Worm (Caenorhabditis elegans) whole organism, L3 larva: Measurements from ENCODE around the gene slcr-46.3.
A peak's percentile ranks its signal among the peaks of the same experiment; 100 is the strongest.

Source experiments
- R02D3.7 ChIP-seq: fragments of 150-350 bp; optimal IDR thresholded peaks from 2 replicates; lab custom pipeline; 2014; ENCODE audit warnings: missing biosample characterization, missing genetic modification characterization
- aly-2 ChIP-seq: fragments of 150-350 bp; optimal IDR thresholded peaks from 2 replicates; lab custom pipeline; 2014; ENCODE audit warnings: missing biosample characterization, missing genetic modification characterization
- ama-1 ChIP-seq: fragments of 150-350 bp; optimal IDR thresholded peaks from 2 replicates; lab custom pipeline; 2018
- ceh-16 ChIP-seq: sonication (generic microtip); optimal IDR thresholded peaks from 2 replicates; lab custom pipeline; 2017; ENCODE audit warnings: missing biosample characterization, missing genetic modification characterization
- ceh-28 ChIP-seq: fragments of 150-350 bp; optimal IDR thresholded peaks from 2 replicates; lab custom pipeline; 2014; ENCODE audit warnings: missing biosample characterization, missing genetic modification reagents, missing genetic modification characterization
- ceh-9 ChIP-seq: sonication (generic microtip); optimal IDR thresholded peaks from 2 replicates; lab custom pipeline; 2018; ENCODE audit warnings: missing biosample characterization, missing genetic modification characterization
- daf-12 ChIP-seq: fragments of 150-350 bp; optimal IDR thresholded peaks from 2 replicates; lab custom pipeline; 2014; ENCODE audit warnings: missing biosample characterization, missing genetic modification reagents, missing genetic modification characterization
- egl-27 ChIP-seq: sonication (generic microtip); optimal IDR thresholded peaks from 4 replicates; lab custom pipeline; 2017; ENCODE audit warnings: missing biosample characterization, missing genetic modification reagents, missing genetic modification characterization
- egl-5 ChIP-seq: fragments of 150-350 bp; optimal IDR thresholded peaks from 2 replicates; lab custom pipeline; 2017; ENCODE audit warnings: missing biosample characterization, missing genetic modification reagents, missing genetic modification characterization, inconsistent platforms
- elt-1 ChIP-seq: fragments of 150-350 bp; optimal IDR thresholded peaks from 2 replicates; lab custom pipeline; 2014; ENCODE audit warnings: missing biosample characterization, missing genetic modification characterization
- elt-2 ChIP-seq: sonication (generic microtip); optimal IDR thresholded peaks from 2 replicates; lab custom pipeline; 2016; ENCODE audit warnings: missing genetic modification reagents, mild to moderate bottlenecking, missing genetic modification characterization, missing compliant biosample characterization
- eor-1 ChIP-seq, 2 experiments: fragments of 150-350 bp; optimal IDR thresholded peaks; 2 replicates each; lab custom pipeline; 2014 to 2018; ENCODE audit warnings: missing biosample characterization in 2 of 2, missing genetic modification characterization in 2 of 2
- fkh-10 ChIP-seq: sonication (generic microtip); optimal IDR thresholded peaks from 2 replicates; lab custom pipeline; 2017; ENCODE audit warnings: missing biosample characterization, missing genetic modification reagents, missing genetic modification characterization
- fkh-2 ChIP-seq: fragments of 150-350 bp; optimal IDR thresholded peaks from 2 replicates; lab custom pipeline; 2014; ENCODE audit warnings: missing biosample characterization, missing genetic modification reagents, missing genetic modification characterization
- fos-1 ChIP-seq: fragments of 150-350 bp; optimal IDR thresholded peaks from 2 replicates; lab custom pipeline; 2014; ENCODE audit warnings: missing biosample characterization, missing genetic modification characterization
- hmg-11 ChIP-seq: sonication (generic microtip); optimal IDR thresholded peaks from 2 replicates; lab custom pipeline; 2016; ENCODE audit warnings: missing genetic modification characterization, missing compliant biosample characterization
- jun-1 ChIP-seq: fragments of 150-350 bp; optimal IDR thresholded peaks from 2 replicates; lab custom pipeline; 2014; ENCODE audit warnings: missing biosample characterization, missing genetic modification reagents, missing genetic modification characterization
- lin-15B ChIP-seq: fragments of 150-350 bp; optimal IDR thresholded peaks from 2 replicates; lab custom pipeline; 2014; ENCODE audit warnings: missing biosample characterization, missing genetic modification characterization
- lin-39 ChIP-seq: fragments of 150-350 bp; optimal IDR thresholded peaks from 2 replicates; lab custom pipeline; 2018; ENCODE audit warnings: missing biosample characterization, missing genetic modification reagents, missing genetic modification characterization
- lsy-12 ChIP-seq: sonication (generic microtip); optimal IDR thresholded peaks from 2 replicates; lab custom pipeline; 2016; ENCODE audit warnings: mild to moderate bottlenecking, missing genetic modification characterization, missing compliant biosample characterization
- mdl-1 ChIP-seq: fragments of 150-350 bp; optimal IDR thresholded peaks from 2 replicates; lab custom pipeline; 2014; ENCODE audit warnings: missing biosample characterization, missing genetic modification characterization
- mml-1 ChIP-seq: fragments of 150-350 bp; sonication (generic microtip); optimal IDR thresholded peaks from 3 replicates; lab custom pipeline; 2014; ENCODE audit warnings: missing biosample characterization, missing genetic modification characterization
- nfya-1 ChIP-seq: sonication (generic microtip); optimal IDR thresholded peaks from 2 replicates; lab custom pipeline; 2017; ENCODE audit warnings: missing genetic modification characterization, mild to moderate bottlenecking, missing compliant biosample characterization, antibody characterized with exemption, moderate library complexity; ENCODE audit not compliant: insufficient read depth
- nhr-12 ChIP-seq: fragments of 150-350 bp; optimal IDR thresholded peaks from 2 replicates; lab custom pipeline; 2014; ENCODE audit warnings: missing biosample characterization, missing genetic modification characterization
- nhr-23 ChIP-seq: fragments of 150-350 bp; optimal IDR thresholded peaks from 2 replicates; lab custom pipeline; 2014; ENCODE audit warnings: missing biosample characterization, missing genetic modification reagents, missing genetic modification characterization
- nhr-25 ChIP-seq: sonication (generic microtip); optimal IDR thresholded peaks from 2 replicates; lab custom pipeline; 2017; ENCODE audit warnings: missing biosample characterization, missing genetic modification characterization
- nhr-28 ChIP-seq: fragments of 150-350 bp; optimal IDR thresholded peaks from 2 replicates; lab custom pipeline; 2014; ENCODE audit warnings: missing biosample characterization, missing genetic modification characterization
- nhr-43 ChIP-seq: sonication (generic microtip); optimal IDR thresholded peaks from 2 replicates; lab custom pipeline; 2016; ENCODE audit warnings: mild to moderate bottlenecking, missing genetic modification characterization, missing compliant biosample characterization; ENCODE audit not compliant: poor library complexity, severe bottlenecking
- nhr-67 ChIP-seq: fragments of 150-350 bp; optimal IDR thresholded peaks from 2 replicates; lab custom pipeline; 2014; ENCODE audit warnings: missing biosample characterization, missing genetic modification characterization
- nhr-77 ChIP-seq: fragments of 150-350 bp; optimal IDR thresholded peaks from 2 replicates; lab custom pipeline; 2014; ENCODE audit warnings: missing biosample characterization, missing genetic modification characterization
- pha-4 ChIP-seq: fragments of 150-350 bp; optimal IDR thresholded peaks from 2 replicates; lab custom pipeline; 2014; ENCODE audit warnings: missing biosample characterization, missing genetic modification reagents, missing genetic modification characterization
- pqm-1 ChIP-seq: fragments of 150-350 bp; optimal IDR thresholded peaks from 2 replicates; lab custom pipeline; 2017; ENCODE audit warnings: missing biosample characterization, missing genetic modification characterization, inconsistent platforms
- sea-2 ChIP-seq: fragments of 150-350 bp; sonication (generic microtip); optimal IDR thresholded peaks from 4 replicates; lab custom pipeline; 2014; ENCODE audit warnings: missing biosample characterization, missing genetic modification reagents, missing genetic modification characterization
- skn-1 ChIP-seq: fragments of 150-350 bp; optimal IDR thresholded peaks from 2 replicates; lab custom pipeline; 2014; ENCODE audit warnings: missing biosample characterization, missing genetic modification characterization
- snpc-4 ChIP-seq: fragments of 150-350 bp; optimal IDR thresholded peaks from 2 replicates; lab custom pipeline; 2014; ENCODE audit warnings: missing biosample characterization, missing genetic modification characterization
- tbx-2 ChIP-seq: sonication (generic microtip); optimal IDR thresholded peaks from 2 replicates; lab custom pipeline; 2016; ENCODE audit warnings: mild to moderate bottlenecking, missing genetic modification characterization, missing compliant biosample characterization
- unc-39 ChIP-seq: sonication (generic microtip); optimal IDR thresholded peaks from 4 replicates; lab custom pipeline; 2017; ENCODE audit warnings: missing biosample characterization, missing genetic modification characterization
- unc-62 ChIP-seq: fragments of 150-350 bp; sonication (generic microtip); optimal IDR thresholded peaks from 4 replicates; lab custom pipeline; 2014; ENCODE audit warnings: missing biosample characterization, missing genetic modification reagents, missing genetic modification characterization
- zag-1 ChIP-seq: fragments of 150-350 bp; optimal IDR thresholded peaks from 2 replicates; lab custom pipeline; 2014; ENCODE audit warnings: missing biosample characterization, missing genetic modification characterization
- ztf-11 ChIP-seq: fragments of 150-350 bp; optimal IDR thresholded peaks from 2 replicates; lab custom pipeline; 2014; ENCODE audit warnings: missing biosample characterization, missing genetic modification characterization
- ztf-4 ChIP-seq: fragments of 150-350 bp; optimal IDR thresholded peaks from 2 replicates; lab custom pipeline; 2014; ENCODE audit warnings: missing biosample characterization, missing genetic modification characterization

slcr-46.3 gene

DNA sequence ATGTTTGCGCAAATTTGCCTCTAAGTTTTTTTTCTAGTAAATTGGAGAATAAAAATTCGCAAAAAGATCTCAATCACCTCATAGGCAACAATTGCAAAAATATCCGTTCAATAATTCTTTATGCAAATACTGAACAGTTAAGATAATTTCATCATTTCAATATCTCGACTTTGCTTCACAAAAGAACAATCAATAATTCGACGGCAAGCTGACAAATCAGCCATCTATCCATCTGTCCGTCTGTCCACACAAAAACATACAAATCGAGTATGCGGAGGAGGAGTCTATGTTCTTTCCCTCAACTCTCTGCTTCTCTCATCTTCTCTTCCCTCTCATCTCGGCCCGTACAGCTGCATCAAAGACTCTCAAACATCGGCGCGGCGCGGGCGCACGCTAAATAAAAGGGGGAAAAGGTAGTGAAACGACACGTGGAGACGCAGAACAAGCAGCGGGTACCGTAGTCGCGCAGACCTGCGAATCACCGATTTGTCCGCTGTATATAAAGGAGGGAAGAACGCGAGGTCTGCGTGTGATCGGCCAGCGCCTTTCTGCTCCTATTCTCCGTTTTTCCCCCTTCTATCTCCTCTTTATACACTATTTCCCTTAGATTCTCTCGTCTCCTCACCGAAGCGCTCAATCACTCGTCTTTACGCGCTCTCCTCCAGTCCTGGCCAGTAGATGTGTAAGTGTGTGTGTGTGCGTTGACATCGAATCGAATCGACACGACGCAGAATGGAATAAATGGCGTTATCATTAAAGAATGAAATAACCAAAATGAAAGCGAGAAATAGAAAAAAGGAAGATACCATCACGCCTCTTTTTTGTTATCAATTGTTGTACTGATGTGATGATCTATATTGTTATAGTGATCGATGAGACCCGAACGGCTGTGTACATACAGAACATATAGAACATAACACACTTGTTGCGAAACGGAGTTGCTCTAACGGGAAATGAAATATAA lies 7.1 kb upstream of the slcr-46.3 start (continued):
- TF ChIP-seq nhr-77, result peak; percentile 51
- peak; percentile 100 for TF ChIP-seq hmg-11 (tag; lab: Kevin White, UChicago)
- TF ChIP-seq elt-2 (tag; lab: Kevin White, UChicago), result peak; percentile 97
- TF ChIP-seq aly-2 (tag; lab: Kevin White, UChicago), result no peak
- peak; percentile 37 for TF ChIP-seq elt-1 (tag; lab: Kevin White, UChicago)
- TF ChIP-seq nfya-1 (tag; lab: Kevin White, UChicago), result peak; percentile 100
- peak; percentile 82 for TF ChIP-seq pha-4 (tag; lab: Kevin White, UChicago)
- TF ChIP-seq nhr-25 (tag; lab: Kevin White, UChicago), result peak; percentile 93
- TF ChIP-seq mdl-1, result peak; percentile 95
- TF ChIP-seq, all 47 proteins: peak for 35

DNA sequence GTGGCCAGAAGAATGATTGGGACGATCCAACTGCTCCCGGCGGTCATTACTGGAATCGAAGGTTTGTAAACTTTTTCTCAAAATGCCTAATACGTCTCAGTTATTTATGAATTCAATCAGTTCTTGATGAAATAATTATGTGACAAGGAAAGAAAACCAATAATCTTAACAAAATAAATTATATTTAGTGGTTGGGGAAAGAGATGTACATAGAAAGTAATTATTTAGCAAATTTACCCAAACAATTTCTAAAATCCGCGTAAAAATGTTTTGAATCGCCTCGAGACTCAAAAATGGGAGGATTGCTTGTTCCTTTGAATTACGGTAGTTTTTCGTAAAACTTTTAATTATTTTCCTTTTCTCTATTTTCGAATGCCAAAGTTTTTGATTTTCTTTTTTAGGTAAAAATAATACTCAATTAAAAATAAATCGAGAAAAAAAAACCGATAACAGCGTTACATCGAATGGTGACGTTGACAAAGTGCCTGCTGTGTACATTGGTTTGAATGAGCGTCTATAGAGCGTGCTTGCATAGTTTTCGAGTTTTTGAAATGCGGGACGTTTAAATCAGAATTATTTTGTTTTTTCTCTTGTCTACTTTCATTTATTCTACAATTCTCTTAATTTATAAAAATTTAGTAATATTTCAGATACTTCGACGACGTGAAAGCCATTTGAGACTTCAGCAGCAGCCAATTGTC lies 5.7 kb upstream of the slcr-46.3 start, which contains the start of the genes aagr-3 and drap-1:
Gene aagr-3 (minus strand): TSS at position 51 of the 701 bp plus-strand sequence.
Gene drap-1 (plus strand): TSS at position 645 of the 701 bp plus-strand sequence.
- TF ChIP-seq pqm-1 (tag; lab: Kevin White, UChicago), result peak; percentile 63
- peak; percentile 61 for TF ChIP-seq skn-1
- TF ChIP-seq mml-1 (tag; lab: Kevin White, UChicago), result no peak
- TF ChIP-seq ceh-9 (tag; lab: Kevin White, UChicago), result no peak
- TF ChIP-seq elt-1 (tag; lab: Kevin White, UChicago), result no peak
- TF ChIP-seq hmg-11 (tag; lab: Kevin White, UChicago), result no peak
- no peak for TF ChIP-seq nhr-77
- TF ChIP-seq ama-1 (lab: Kevin White, UChicago), result peak; percentile 14
- TF ChIP-seq lin-39 (tag; lab: Kevin White, UChicago), result peak; percentile 81
- TF ChIP-seq nhr-43 (tag; lab: Kevin White, UChicago), result no peak
- peak; percentile 68 for TF ChIP-seq elt-2 (tag; lab: Kevin White, UChicago)
- no peak for TF ChIP-seq fos-1 (tag; lab: Kevin White, UChicago)
- TF ChIP-seq ztf-4 (tag; lab: Kevin White, UChicago), result no peak
- peak; percentile 96 for TF ChIP-seq pha-4 (tag; lab: Kevin White, UChicago)
- TF ChIP-seq zag-1 (tag; lab: Kevin White, UChicago), result no peak
- TF ChIP-seq lin-15B (tag; lab: Kevin White, UChicago), result peak; percentile 71
- no peak for TF ChIP-seq tbx-2 (tag; lab: Kevin White, UChicago)
- TF ChIP-seq aly-2 (tag; lab: Kevin White, UChicago), result no peak
- TF ChIP-seq mdl-1, result no peak
- no peak for TF ChIP-seq nhr-12 (tag; lab: Kevin White, UChicago)
- TF ChIP-seq eor-1 (tag; optimal IDR thresholded peaks at IDR 0.05; lab: Kevin White, UChicago), result no peak
- TF ChIP-seq sea-2 (GFP tag; lab: Kevin White, UChicago), result no peak
- TF ChIP-seq fkh-10 (GFP tag; lab: Kevin White, UChicago), result no peak
- peak; percentile 55 for TF ChIP-seq nhr-23 (tag; lab: Kevin White, UChicago)
- TF ChIP-seq egl-5, result peak; percentile 67
- TF ChIP-seq snpc-4, result peak; percentile 44
- no peak for TF ChIP-seq nhr-28
- TF ChIP-seq daf-12, result no peak
- no peak for TF ChIP-seq fkh-2 (tag; lab: Kevin White, UChicago)
- no peak for TF ChIP-seq egl-27 (tag; lab: Kevin White, UChicago)
- TF ChIP-seq nhr-25 (tag; lab: Kevin White, UChicago), result no peak
- TF ChIP-seq jun-1 (tag; lab: Kevin White, UChicago), result no peak
- TF ChIP-seq nfya-1 (tag; lab: Kevin White, UChicago), result peak; percentile 88
- no peak for TF ChIP-seq ceh-16 (tag; lab: Kevin White, UChicago)
- TF ChIP-seq lsy-12, result no peak
- no peak for TF ChIP-seq unc-62
- no peak for TF ChIP-seq ceh-28 (tag; lab: Kevin White, UChicago)
- TF ChIP-seq unc-39 (tag; lab: Kevin White, UChicago), result no peak
- TF ChIP-seq ztf-11, result no peak
- no peak for TF ChIP-seq R02D3.7 (tag; lab: Kevin White, UChicago)
- TF ChIP-seq nhr-67 (tag; lab: Kevin White, UChicago), result no peak
